Fruit fly (Drosophila melanogaster) whole organism, pupa: ENCODE data around the gene CG34126.

Source experiments
- CG10348 ChIP-seq: fragments of 200-800 bp; sonication (Bioruptor generic); IDR thresholded peaks from 2 replicates; pipeline ENCODE4 v1.3.6; 2022; ENCODE audit warnings: missing biosample characterization, missing genetic modification characterization
- CG12605 ChIP-seq: fragments of 200-800 bp; sonication (Bioruptor generic); IDR thresholded peaks from 2 replicates; pipeline ENCODE4 v1.3.6; 2022; ENCODE audit warnings: missing biosample characterization, missing genetic modification characterization
- CG13204 ChIP-seq: fragments of 200-800 bp; sonication (Bioruptor generic); optimal IDR thresholded peaks from 2 replicates; lab custom pipeline; 2018; ENCODE audit warnings: missing biosample characterization, mild to moderate bottlenecking, missing genetic modification characterization, moderate library complexity
- CG14655 ChIP-seq: fragments of 200-800 bp; sonication (Bioruptor generic); optimal IDR thresholded peaks from 3 replicates; lab custom pipeline; 2017; ENCODE audit warnings: mild to moderate bottlenecking, missing biosample characterization, missing genetic modification reagents, missing genetic modification characterization
- CG15710 ChIP-seq: fragments of 200-800 bp; sonication (Bioruptor generic); optimal IDR thresholded peaks from 2 replicates; lab custom pipeline; 2018; ENCODE audit warnings: missing biosample characterization, mild to moderate bottlenecking, missing genetic modification characterization, moderate library complexity
- CG17806 ChIP-seq: fragments of 200-800 bp; sonication (Bioruptor generic); optimal IDR thresholded peaks from 2 replicates; lab custom pipeline; 2018; ENCODE audit warnings: missing biosample characterization, mild to moderate bottlenecking, missing genetic modification characterization, moderate library complexity
- CG32121 ChIP-seq: fragments of 200-800 bp; sonication (Bioruptor generic); IDR thresholded peaks from 2 replicates; pipeline ENCODE4 v1.3.6; 2022; ENCODE audit warnings: missing biosample characterization, missing genetic modification characterization
- CG34367 ChIP-seq: fragments of 200-800 bp; sonication (Bioruptor generic); optimal IDR thresholded peaks from 2 replicates; lab custom pipeline; 2018; ENCODE audit warnings: missing biosample characterization, mild to moderate bottlenecking, missing genetic modification characterization
- CG4496 ChIP-seq: fragments of 200-800 bp; sonication (Bioruptor generic); IDR thresholded peaks from 3 replicates; pipeline ENCODE4 v1.3.6; 2022; ENCODE audit warnings: missing biosample characterization, missing genetic modification characterization
- CG8159 ChIP-seq: fragments of 200-800 bp; sonication (Bioruptor generic); optimal IDR thresholded peaks from 3 replicates; lab custom pipeline; 2018; ENCODE audit warnings: missing biosample characterization, mild to moderate bottlenecking, missing genetic modification characterization, moderate library complexity
- CG8301 ChIP-seq: fragments of 200-800 bp; sonication (Bioruptor generic); optimal IDR thresholded peaks from 2 replicates; lab custom pipeline; 2018; ENCODE audit warnings: missing biosample characterization, mild to moderate bottlenecking, missing genetic modification characterization
- CG9948 ChIP-seq: fragments of 200-800 bp; sonication (Bioruptor generic); optimal IDR thresholded peaks from 2 replicates; lab custom pipeline; 2018; ENCODE audit warnings: missing biosample characterization, mild to moderate bottlenecking, missing genetic modification characterization, moderate library complexity
- D1 ChIP-seq: fragments of 200-800 bp; sonication (Bioruptor generic); optimal IDR thresholded peaks from 2 replicates; lab custom pipeline; 2018; ENCODE audit warnings: missing biosample characterization, mild to moderate bottlenecking, missing genetic modification characterization, moderate library complexity
- EcR ChIP-seq: fragments of 200-800 bp; sonication (Bioruptor generic); optimal IDR thresholded peaks from 3 replicates; lab custom pipeline; 2019; ENCODE audit warnings: missing biosample characterization, missing genetic modification characterization, mild to moderate bottlenecking, moderate library complexity, missing genetic modification reagents
- Ets98B ChIP-seq: fragments of 200-800 bp; sonication (Bioruptor generic); IDR thresholded peaks from 2 replicates; pipeline ENCODE4 v1.3.6; 2022; ENCODE audit warnings: missing biosample characterization, missing genetic modification characterization
- Pif1A ChIP-seq: fragments of 200-800 bp; sonication (Bioruptor generic); optimal IDR thresholded peaks from 3 replicates; lab custom pipeline; 2016; ENCODE audit warnings: missing biosample characterization, missing genetic modification characterization
- Pif1B ChIP-seq: fragments of 200-800 bp; sonication (Bioruptor generic); optimal IDR thresholded peaks from 3 replicates; lab custom pipeline; 2016; ENCODE audit warnings: missing biosample characterization, missing genetic modification characterization
- Snoo ChIP-seq: fragments of 200-800 bp; sonication (Bioruptor generic); optimal IDR thresholded peaks from 3 replicates; lab custom pipeline; 2017; ENCODE audit warnings: missing biosample characterization, mild to moderate bottlenecking, missing genetic modification characterization, inconsistent platforms
- fd96Ca ChIP-seq: fragments of 200-800 bp; sonication (Bioruptor generic); IDR thresholded peaks from 3 replicates; pipeline ENCODE4 v1.3.6; 2022; ENCODE audit warnings: missing biosample characterization, missing genetic modification characterization
- gl ChIP-seq: fragments of 200-800 bp; sonication (Bioruptor generic); optimal IDR thresholded peaks from 2 replicates; lab custom pipeline; 2018; ENCODE audit warnings: missing biosample characterization, mild to moderate bottlenecking, missing genetic modification characterization
- rn ChIP-seq: fragments of 200-800 bp; sonication (Bioruptor generic); IDR thresholded peaks from 2 replicates; pipeline ENCODE4 v1.3.6; 2022; ENCODE audit warnings: missing biosample characterization, missing genetic modification characterization

The CG34126 gene

dm6 chr2L:4995010-4995836 is 13.8 kb downstream of the CG34126 start:
- no peak for TF ChIP-seq CG15710 (tag; lab: Kevin White, UChicago)
- no peak for TF ChIP-seq Pif1B
- no peak for TF ChIP-seq fd96Ca (GFP tag; lab: Robert Waterston, UW)
- TF ChIP-seq CG10348 = no peak
- no peak for TF ChIP-seq CG14655 (GFP tag; lab: Kevin White, UChicago)
- no peak for TF ChIP-seq CG17806 (tag; lab: Kevin White, UChicago)
- TF ChIP-seq Ets98B (GFP tag; lab: Robert Waterston, UW) = no peak
- TF ChIP-seq CG9948 = no peak
- no peak for TF ChIP-seq CG4496 (GFP tag; lab: Robert Waterston, UW)
- TF ChIP-seq D1 (tag; lab: Kevin White, UChicago) = no peak
- TF ChIP-seq CG8301 = no peak
- no peak for TF ChIP-seq Pif1A (GFP tag; lab: Kevin White, UChicago)
- no peak for TF ChIP-seq gl (tag; lab: Kevin White, UChicago)

- TF ChIP-seq CG4496 (GFP tag; lab: Robert Waterston, UW) (no peak), CG8159 (tag; lab: Kevin White, UChicago) (no peak), CG9948 (no peak), CG34367 (tag; lab: Kevin White, UChicago) (no peak), fd96Ca (GFP tag; lab: Robert Waterston, UW) (no peak), CG17806 (tag; lab: Kevin White, UChicago) (no peak), CG14655 (GFP tag; lab: Kevin White, UChicago) (no peak), CG32121 (no peak), Pif1A (GFP tag; lab: Kevin White, UChicago) (no peak), EcR (no peak), Ets98B (GFP tag; lab: Robert Waterston, UW) (no peak)
- TF ChIP-seq, all 21 proteins: peak for 0
These were observed 14.4 kb downstream of the CG34126 start for dm6 chr2L:4995837-4996136.

dm6 chr2L:4996283-4996922 is 15.0 kb downstream of the CG34126 start:
- TF ChIP-seq CG13204 (GFP tag; lab: Kevin White, UChicago) (no peak), EcR (no peak), CG17806 (tag; lab: Kevin White, UChicago) (no peak), CG4496 (GFP tag; lab: Robert Waterston, UW) (no peak), CG10348 (no peak), CG32121 (no peak), Ets98B (GFP tag; lab: Robert Waterston, UW) (no peak), fd96Ca (GFP tag; lab: Robert Waterston, UW) (no peak), Snoo (tag; lab: Kevin White, UChicago) (no peak), CG9948 (no peak), D1 (tag; lab: Kevin White, UChicago) (no peak), CG8301 (no peak), Pif1B (no peak), CG14655 (GFP tag; lab: Kevin White, UChicago) (no peak), gl (tag; lab: Kevin White, UChicago) (no peak), CG12605 (no peak), rn (GFP tag; lab: Robert Waterston, UW) (no peak), CG8159 (tag; lab: Kevin White, UChicago) (no peak), CG15710 (tag; lab: Kevin White, UChicago) (no peak), CG34367 (tag; lab: Kevin White, UChicago) (no peak)

- peak; percentile 96 for TF ChIP-seq CG13204 (GFP tag; lab: Kevin White, UChicago)
- peak; percentile 99 for TF ChIP-seq CG34367 (tag; lab: Kevin White, UChicago)
- TF ChIP-seq gl (tag; lab: Kevin White, UChicago) = peak; percentile 98
- peak; percentile 95 for TF ChIP-seq EcR
- peak; percentile 99 for TF ChIP-seq CG32121
- TF ChIP-seq Ets98B (GFP tag; lab: Robert Waterston, UW) = peak; percentile 100
- peak; percentile 99 for TF ChIP-seq CG12605
- peak; percentile 100 for TF ChIP-seq CG8301
- peak; percentile 98 for TF ChIP-seq CG15710 (tag; lab: Kevin White, UChicago)
- TF ChIP-seq CG9948 = peak; percentile 99
- TF ChIP-seq Pif1B = peak; percentile 99
- TF ChIP-seq Pif1A (GFP tag; lab: Kevin White, UChicago) = peak; percentile 99
- peak; percentile 99 for TF ChIP-seq Snoo (tag; lab: Kevin White, UChicago)
- peak; percentile 96 for TF ChIP-seq CG10348
- TF ChIP-seq fd96Ca (GFP tag; lab: Robert Waterston, UW) = peak; percentile 99
- TF ChIP-seq CG8159 (tag; lab: Kevin White, UChicago) = peak; percentile 99
- TF ChIP-seq rn (GFP tag; lab: Robert Waterston, UW) = peak; percentile 98
- TF ChIP-seq CG17806 (tag; lab: Kevin White, UChicago) = peak; percentile 99
- peak; percentile 94 for TF ChIP-seq D1 (tag; lab: Kevin White, UChicago)
- peak; percentile 100 for TF ChIP-seq CG4496 (GFP tag; lab: Robert Waterston, UW)
- TF ChIP-seq CG14655 (GFP tag; lab: Kevin White, UChicago) = peak; percentile 100
These were observed 16.2 kb downstream of the CG34126 start for dm6 chr2L:4997401-4998259.

- TF ChIP-seq CG32121 (no peak), EcR (no peak), CG17806 (tag; lab: Kevin White, UChicago) (no peak), CG12605 (no peak), CG9948 (no peak), CG8159 (tag; lab: Kevin White, UChicago) (no peak), gl (tag; lab: Kevin White, UChicago) (no peak), Ets98B (GFP tag; lab: Robert Waterston, UW) (no peak), CG15710 (tag; lab: Kevin White, UChicago) (no peak), CG10348 (no peak), Pif1A (GFP tag; lab: Kevin White, UChicago) (no peak), Snoo (tag; lab: Kevin White, UChicago) (no peak), CG14655 (GFP tag; lab: Kevin White, UChicago) (no peak), D1 (tag; lab: Kevin White, UChicago) (no peak), CG34367 (tag; lab: Kevin White, UChicago) (no peak), CG13204 (GFP tag; lab: Kevin White, UChicago) (no peak)
These were observed 16.8 kb downstream of the CG34126 start for dm6 chr2L:4998260-4998560.
